Fruit fly (Drosophila melanogaster): ENCODE results near the gene Elys.

The Elys gene

DNA sequence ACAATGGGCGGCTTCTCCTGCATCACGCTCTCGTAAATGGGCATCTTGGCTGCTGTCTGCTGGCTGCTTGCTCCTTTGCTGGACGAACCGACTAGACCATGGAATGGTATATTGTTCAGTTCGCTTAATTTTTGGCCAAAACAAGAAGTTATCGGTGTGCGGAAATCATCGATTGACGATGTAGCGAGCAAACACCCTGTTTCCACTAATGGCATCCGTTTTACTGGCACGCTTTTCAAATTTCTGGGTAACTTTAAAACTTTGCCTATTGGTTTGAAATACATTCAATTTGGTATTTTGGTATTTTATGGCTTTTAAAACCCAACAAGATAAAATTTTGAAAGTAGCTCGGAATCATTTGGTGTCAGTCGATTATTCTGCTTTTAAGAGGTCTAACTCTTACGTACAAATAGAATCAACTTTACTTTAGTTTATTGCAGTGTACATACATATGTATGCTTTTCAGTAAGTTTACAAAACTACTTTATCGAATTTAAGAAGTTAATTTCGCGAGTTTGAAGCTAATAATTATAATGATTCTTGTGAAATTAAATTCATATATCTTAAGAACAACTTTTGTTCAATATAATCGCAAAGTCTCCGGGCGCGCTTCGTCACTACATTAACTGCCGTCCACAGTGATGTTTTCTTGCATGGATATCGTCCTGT, 6.1 kb upstream of the Elys start, which contains the start of gene Arp10 (continued):
- TF ChIP-seq cad (GFP tag; optimal IDR thresholded peaks at IDR 0.05) (no peak), CG33557 (GFP tag; optimal IDR thresholded peaks at IDR 0.05) (peak; percentile 2), CG9932 (GFP tag; IDR thresholded peaks at IDR 0.05) (peak; percentile 37; the same call in 1 of the 2 replicates), CG5180 (GFP tag; optimal IDR thresholded peaks at IDR 0.05) (no peak), CG11695 (GFP tag; IDR thresholded peaks at IDR 0.05) (no peak), CG1603 (tag; optimal IDR thresholded peaks at IDR 0.05) (peak; percentile 64), CG8478 (optimal IDR thresholded peaks at IDR 0.05) (no peak), bigmax (GFP tag; optimal IDR thresholded peaks at IDR 0.05) (no peak), dati (GFP tag; IDR thresholded peaks at IDR 0.05) (no peak), so (GFP tag; IDR thresholded peaks at IDR 0.05) (no peak), E2f1 (GFP tag; IDR thresholded peaks at IDR 0.05) (no peak), nom (GFP tag; optimal IDR thresholded peaks at IDR 0.05) (no peak), lmd (GFP tag; IDR thresholded peaks at IDR 0.05) (no peak), CG34376 (GFP tag; optimal IDR thresholded peaks at IDR 0.05) (no peak), E2f2 (GFP tag; IDR thresholded peaks at IDR 0.05) (peak; percentile 75), stc (GFP tag; IDR thresholded peaks at IDR 0.05) (no peak), CG8924 (tag; optimal IDR thresholded peaks at IDR 0.05) (no peak), dmrt11E (tag; optimal IDR thresholded peaks at IDR 0.05) (peak; percentile 26), CG16863 (GFP tag; optimal IDR thresholded peaks at IDR 0.05) (no peak), ro (GFP tag; IDR thresholded peaks at IDR 0.05) (no peak), Hr78 (GFP tag; optimal IDR thresholded peaks at IDR 0.05) (no peak), CG3163 (GFP tag; optimal IDR thresholded peaks at IDR 0.05) (peak; percentile 23), CG42726 (GFP tag; IDR thresholded peaks at IDR 0.05; ENCODE audit: partially characterized antibody) (no peak), amos (GFP tag; IDR thresholded peaks at IDR 0.05; ENCODE audit: partially characterized antibody) (peak; percentile 44; the same call in 1 of the 2 replicates), chm (GFP tag; IDR thresholded peaks at IDR 0.05) (no peak), seq (GFP tag; IDR thresholded peaks at IDR 0.05) (no peak), TFAM (GFP tag; optimal IDR thresholded peaks at IDR 0.05) (no peak), ewg (GFP tag; optimal IDR thresholded peaks at IDR 0.05) (no peak), ase (GFP tag; IDR thresholded peaks at IDR 0.05) (no peak), Dip2 (GFP tag; IDR thresholded peaks at IDR 0.05) (no peak), twi (tag; optimal IDR thresholded peaks at IDR 0.05) (no peak), grau (tag; optimal IDR thresholded peaks at IDR 0.05) (peak; percentile 46), Sox100B (GFP tag; optimal IDR thresholded peaks at IDR 0.05) (no peak), Hand (GFP tag; optimal IDR thresholded peaks at IDR 0.05) (no peak), HLH4C (GFP tag; IDR thresholded peaks at IDR 0.05; ENCODE audit: partially characterized antibody) (no peak), zf30C (GFP tag; optimal IDR thresholded peaks at IDR 0.05) (peak; percentile 58), Lhr (GFP tag; optimal IDR thresholded peaks at IDR 0.05) (no peak), D (optimal IDR thresholded peaks at IDR 0.05) (no peak), D (GFP tag; optimal IDR thresholded peaks at IDR 0.05) (no peak), shn (GFP tag; optimal IDR thresholded peaks at IDR 0.05) (no peak), psq (GFP tag; optimal IDR thresholded peaks at IDR 0.05) (no peak), mirr (GFP tag; optimal IDR thresholded peaks at IDR 0.05) (no peak), rib (GFP tag; IDR thresholded peaks at IDR 0.05) (no peak), CG30403 (GFP tag; optimal IDR thresholded peaks at IDR 0.05) (peak; percentile 23), CG6813 (GFP tag; optimal IDR thresholded peaks at IDR 0.05) (no peak), Spps (tag; optimal IDR thresholded peaks at IDR 0.05) (no peak), B-H2 (GFP tag; optimal IDR thresholded peaks at IDR 0.05) (no peak), Sry-δ (GFP tag; optimal IDR thresholded peaks at IDR 0.05) (peak; percentile 57), CG12104 (GFP tag; optimal IDR thresholded peaks at IDR 0.05) (no peak), CG4854 (GFP tag; optimal IDR thresholded peaks at IDR 0.05) (no peak), insv (GFP tag; optimal IDR thresholded peaks at IDR 0.05) (no peak)

All from whole organism, embryonic.